Worm (Caenorhabditis elegans) whole organism, L4 larva: ENCODE measurements around the gene trcs-1.

ENCODE experiments used
- F44E2.7 ChIP-seq: fragments of 200-800 bp; sonication (Bioruptor generic); IDR thresholded peaks from 2 replicates; pipeline ENCODE4 v2.1.2; 2022; ENCODE audit warnings: missing genetic modification characterization, missing compliant biosample characterization
- R02D3.7 ChIP-seq: fragments of 150-350 bp; sonication (generic microtip); optimal IDR thresholded peaks from 3 replicates; lab custom pipeline; 2014; ENCODE audit warnings: missing biosample characterization, missing genetic modification characterization
- ZK337.2 ChIP-seq: fragments of 200-800 bp; sonication (Bioruptor generic); IDR thresholded peaks from 2 replicates; pipeline ENCODE4 v1.3.6; 2022; ENCODE audit warnings: missing genetic modification reagents, missing genetic modification characterization, missing compliant biosample characterization
- arid-1 ChIP-seq: fragments of 200-800 bp; sonication (Bioruptor generic); conservative IDR thresholded peaks from 2 replicates; pipeline ENCODE4 v1.3.6; 2022; ENCODE audit warnings: missing genetic modification reagents, missing genetic modification characterization, missing compliant biosample characterization
- ceh-62 ChIP-seq: sonication (generic microtip); optimal IDR thresholded peaks from 2 replicates; lab custom pipeline; 2017; ENCODE audit warnings: missing biosample characterization, missing genetic modification characterization
- ceh-82 ChIP-seq: sonication (generic microtip); optimal IDR thresholded peaks from 2 replicates; lab custom pipeline; 2017; ENCODE audit warnings: missing biosample characterization, missing genetic modification characterization
- ces-1 ChIP-seq: fragments of 150-350 bp; sonication (generic microtip); optimal IDR thresholded peaks from 4 replicates; lab custom pipeline; 2014; ENCODE audit warnings: missing biosample characterization, missing genetic modification reagents, missing genetic modification characterization
- ctbp-1 ChIP-seq: fragments of 200-800 bp; sonication (Bioruptor generic); IDR thresholded peaks from 2 replicates; pipeline ENCODE4 v1.3.6; 2022; ENCODE audit warnings: missing genetic modification reagents, missing genetic modification characterization, missing compliant biosample characterization
- daf-12 ChIP-seq: fragments of 150-350 bp; optimal IDR thresholded peaks from 2 replicates; lab custom pipeline; 2014; ENCODE audit warnings: missing biosample characterization, missing genetic modification reagents, missing genetic modification characterization
- daf-16 ChIP-seq, 3 experiments: sonication (generic microtip); optimal IDR thresholded peaks; 2 replicates each; lab custom pipeline; 2016 to 2017; ENCODE audit warnings: missing genetic modification characterization in 3 of 3, missing genetic modification reagents in 3 of 3, mild to moderate bottlenecking in 2 of 3, missing compliant biosample characterization in 2 of 3, missing biosample characterization in 1 of 3, moderate library complexity in 1 of 3
- daf-19 ChIP-seq: fragments of 200-800 bp; sonication (Bioruptor generic); conservative IDR thresholded peaks from 2 replicates; pipeline ENCODE4 v1.3.6; 2022; ENCODE audit warnings: missing genetic modification characterization, missing compliant biosample characterization
- daf-8 ChIP-seq: fragments of 200-800 bp; sonication (Bioruptor generic); IDR thresholded peaks from 2 replicates; pipeline ENCODE4 v1.3.6; 2022; ENCODE audit warnings: missing genetic modification characterization, missing compliant biosample characterization
- dmd-6 ChIP-seq: fragments of 200-800 bp; sonication (Bioruptor generic); IDR thresholded peaks from 2 replicates; pipeline ENCODE4 v1.3.6; 2022; ENCODE audit warnings: missing genetic modification reagents, missing genetic modification characterization, missing compliant biosample characterization
- dmd-8 ChIP-seq: fragments of 200-800 bp; sonication (Bioruptor generic); IDR thresholded peaks from 2 replicates; pipeline ENCODE4 v1.3.6; 2022; ENCODE audit warnings: missing genetic modification characterization, missing compliant biosample characterization
- dpl-1 ChIP-seq: fragments of 150-350 bp; optimal IDR thresholded peaks from 2 replicates; lab custom pipeline; 2014; ENCODE audit warnings: missing biosample characterization, missing genetic modification reagents, missing genetic modification characterization
- hlh-11 ChIP-seq: fragments of 200-800 bp; sonication (Bioruptor generic); optimal IDR thresholded peaks from 2 replicates; lab custom pipeline; 2018; ENCODE audit warnings: mild to moderate bottlenecking, missing genetic modification characterization, missing compliant biosample characterization
- lim-7 ChIP-seq: fragments of 200-800 bp; sonication (Bioruptor generic); IDR thresholded peaks from 2 replicates; pipeline ENCODE4 v1.3.6; 2022; ENCODE audit warnings: missing genetic modification characterization, missing compliant biosample characterization
- lin-13 ChIP-seq: fragments of 150-350 bp; optimal IDR thresholded peaks from 2 replicates; lab custom pipeline; 2014; ENCODE audit warnings: missing biosample characterization, missing genetic modification reagents, missing genetic modification characterization
- lin-38 ChIP-seq: fragments of 200-800 bp; sonication (Bioruptor generic); IDR thresholded peaks from 2 replicates; pipeline ENCODE4 v1.3.6; 2022; ENCODE audit warnings: missing genetic modification reagents, missing genetic modification characterization, missing compliant biosample characterization
- lir-3 ChIP-seq: sonication (generic microtip); optimal IDR thresholded peaks from 2 replicates; lab custom pipeline; 2016; ENCODE audit warnings: mild to moderate bottlenecking, missing genetic modification characterization, missing compliant biosample characterization
- lsy-2 ChIP-seq, 2 experiments: fragments of 150-350 bp in 1 of 2; sonication (generic microtip) in 1 of 2; optimal IDR thresholded peaks; 2 replicates each; lab custom pipeline; 2014 to 2017; ENCODE audit warnings: missing biosample characterization in 2 of 2, missing genetic modification characterization in 2 of 2
- madf-9 ChIP-seq: fragments of 200-800 bp; sonication (Bioruptor generic); conservative IDR thresholded peaks from 2 replicates; pipeline ENCODE4 v1.3.6; 2022; ENCODE audit warnings: missing genetic modification reagents, missing genetic modification characterization, missing compliant biosample characterization
- mdt-29 ChIP-seq: fragments of 200-800 bp; sonication (Bioruptor generic); IDR thresholded peaks from 2 replicates; pipeline ENCODE4 v1.3.6; 2022; ENCODE audit warnings: missing genetic modification reagents, missing genetic modification characterization, missing compliant biosample characterization
- mxl-2 ChIP-seq: fragments of 200-800 bp; sonication (Bioruptor generic); conservative IDR thresholded peaks from 2 replicates; pipeline ENCODE4 v1.3.6; 2022; ENCODE audit warnings: missing genetic modification reagents, missing genetic modification characterization, missing compliant biosample characterization
- nhr-102 ChIP-seq: sonication (generic microtip); optimal IDR thresholded peaks from 2 replicates; lab custom pipeline; 2016; ENCODE audit warnings: mild to moderate bottlenecking, missing genetic modification characterization, moderate library complexity, missing compliant biosample characterization
- nhr-237 ChIP-seq: sonication (generic microtip); optimal IDR thresholded peaks from 2 replicates; lab custom pipeline; 2017; ENCODE audit warnings: missing biosample characterization, missing genetic modification characterization
- nhr-25 ChIP-seq: sonication (generic microtip); optimal IDR thresholded peaks from 2 replicates; lab custom pipeline; 2017; ENCODE audit warnings: missing genetic modification characterization, mild to moderate bottlenecking, missing compliant biosample characterization, antibody characterized with exemption, moderate library complexity, borderline replicate concordance; ENCODE audit not compliant: insufficient read depth
- nhr-41 ChIP-seq: fragments of 200-800 bp; sonication (Bioruptor generic); IDR thresholded peaks from 2 replicates; pipeline ENCODE4 v1.3.6; 2022; ENCODE audit warnings: missing genetic modification reagents, missing genetic modification characterization, missing compliant biosample characterization
- nhr-42 ChIP-seq: fragments of 200-800 bp; sonication (Bioruptor generic); IDR thresholded peaks from 2 replicates; pipeline ENCODE4 v1.3.6; 2022; ENCODE audit warnings: missing genetic modification characterization, missing compliant biosample characterization
- nhr-76 ChIP-seq: fragments of 150-350 bp; optimal IDR thresholded peaks from 2 replicates; lab custom pipeline; 2014; ENCODE audit warnings: missing biosample characterization, missing genetic modification characterization
- nhr-77 ChIP-seq: fragments of 150-350 bp; optimal IDR thresholded peaks from 2 replicates; lab custom pipeline; 2014; ENCODE audit warnings: missing biosample characterization, missing genetic modification characterization
- pha-4 ChIP-seq, 2 experiments: fragments of 150-350 bp in 1 of 2; fragments of 200-800 bp in 1 of 2; sonication (Bioruptor generic) in 1 of 2; IDR thresholded peaks in 1 of 2; optimal IDR thresholded peaks in 1 of 2; 2 replicates each; pipeline versions ENCODE4 v1.3.6 to Lab custom; 2014 to 2022; ENCODE audit warnings: missing genetic modification characterization in 2 of 2, missing genetic modification reagents in 2 of 2, missing biosample characterization in 1 of 2, missing compliant biosample characterization in 1 of 2
- php-3 ChIP-seq: fragments of 200-800 bp; sonication (Bioruptor generic); IDR thresholded peaks from 2 replicates; pipeline ENCODE4 v1.3.6; 2022; ENCODE audit warnings: missing genetic modification reagents, missing genetic modification characterization, missing compliant biosample characterization
- saeg-2 ChIP-seq: fragments of 200-800 bp; sonication (Bioruptor generic); IDR thresholded peaks from 2 replicates; pipeline ENCODE4 v1.3.6; 2022; ENCODE audit warnings: missing genetic modification reagents, missing genetic modification characterization, missing compliant biosample characterization
- set-16 ChIP-seq: fragments of 200-800 bp; sonication (Bioruptor generic); IDR thresholded peaks from 2 replicates; pipeline ENCODE4 v1.3.6; 2022; ENCODE audit warnings: missing genetic modification reagents, missing genetic modification characterization, missing compliant biosample characterization
- snpc-1.2 ChIP-seq: fragments of 200-800 bp; sonication (Bioruptor generic); IDR thresholded peaks from 2 replicates; pipeline ENCODE4 v1.3.6; 2022; ENCODE audit warnings: missing genetic modification reagents, missing genetic modification characterization, missing compliant biosample characterization
- tag-97 ChIP-seq: fragments of 200-800 bp; sonication (Bioruptor generic); IDR thresholded peaks from 2 replicates; pipeline ENCODE4 v1.3.6; 2022; ENCODE audit warnings: missing genetic modification characterization, missing compliant biosample characterization
- tra-1 ChIP-seq: fragments of 200-800 bp; sonication (Bioruptor generic); IDR thresholded peaks from 2 replicates; pipeline ENCODE4 v1.3.6; 2022; ENCODE audit warnings: missing genetic modification reagents, missing genetic modification characterization, missing compliant biosample characterization
- unc-130 ChIP-seq: sonication (generic microtip); optimal IDR thresholded peaks from 2 replicates; lab custom pipeline; 2016; ENCODE audit warnings: missing genetic modification reagents, missing genetic modification characterization, missing compliant biosample characterization
- zip-2 ChIP-seq: fragments of 150-350 bp; optimal IDR thresholded peaks from 2 replicates; lab custom pipeline; 2014; ENCODE audit warnings: missing biosample characterization, missing genetic modification characterization

Gene trcs-1

ce11 chrIV:9624977-9625376, 36.3 kb upstream of the trcs-1 start, which contains the start of gene W09C2.10:
Gene W09C2.10, minus strand, starts transcription at chrIV:9625077.
- TF ChIP-seq R02D3.7 (tag; lab: Kevin White, UChicago): no peak
- no peak for TF ChIP-seq ceh-62 (tag; lab: Kevin White, UChicago)
- TF ChIP-seq dpl-1 (GFP tag; lab: Kevin White, UChicago): no peak
- TF ChIP-seq daf-12: no peak
- no peak for TF ChIP-seq daf-16 (GFP tag; optimal IDR thresholded peaks at IDR 0.05; lab: Kevin White, UChicago)
- no peak for TF ChIP-seq daf-16 (tag; optimal IDR thresholded peaks at IDR 0.05; lab: Kevin White, UChicago)
- no peak for TF ChIP-seq lim-7 (GFP tag; lab: Robert Waterston, UW)
- no peak for TF ChIP-seq arid-1 (GFP tag; lab: Robert Waterston, UW)
- no peak for TF ChIP-seq dmd-8 (GFP tag; lab: Robert Waterston, UW)
- no peak for TF ChIP-seq daf-19 (GFP tag; lab: Robert Waterston, UW)
- TF ChIP-seq dmd-6 (GFP tag; lab: Robert Waterston, UW): no peak
- no peak for TF ChIP-seq nhr-25 (tag; lab: Kevin White, UChicago)
- TF ChIP-seq tag-97 (GFP tag; lab: Robert Waterston, UW): no peak
- no peak for TF ChIP-seq nhr-77 (tag; lab: Kevin White, UChicago)
- no peak for TF ChIP-seq mxl-2 (GFP tag; lab: Robert Waterston, UW)
- TF ChIP-seq ZK337.2: no peak

- TF ChIP-seq pha-4 (GFP tag; IDR thresholded peaks at IDR 0.05; lab: Robert Waterston, UW) (no peak), pha-4 (tag; optimal IDR thresholded peaks at IDR 0.05; lab: Kevin White, UChicago) (no peak), nhr-76 (tag; lab: Kevin White, UChicago) (no peak), madf-9 (GFP tag; lab: Robert Waterston, UW) (no peak), php-3 (no peak), saeg-2 (no peak), mdt-29 (GFP tag; lab: Robert Waterston, UW) (no peak), nhr-41 (GFP tag; lab: Robert Waterston, UW) (no peak), F44E2.7 (no peak), ctbp-1 (GFP tag; lab: Robert Waterston, UW) (no peak), lir-3 (tag; lab: Kevin White, UChicago) (no peak), ceh-82 (tag; lab: Kevin White, UChicago) (no peak), snpc-1.2 (no peak), unc-130 (no peak), ces-1 (GFP tag; lab: Kevin White, UChicago) (no peak)
Measured at ce11 chrIV:9624275-9624674, 35.6 kb upstream of the trcs-1 start, which contains the start of gene W09C2.8. Gene W09C2.8, minus strand, starts transcription at chrIV:9624375.

- TF ChIP-seq hlh-11 (no peak), set-16 (GFP tag; lab: Robert Waterston, UW) (no peak), daf-19 (GFP tag; lab: Robert Waterston, UW) (no peak), nhr-42 (GFP tag; lab: Robert Waterston, UW) (no peak), zip-2 (no peak), dmd-8 (GFP tag; lab: Robert Waterston, UW) (no peak), daf-8 (GFP tag; lab: Robert Waterston, UW) (no peak), lin-13 (GFP tag; lab: Kevin White, UChicago) (no peak), nhr-237 (tag; lab: Kevin White, UChicago) (no peak), tra-1 (no peak), lin-38 (no peak), dmd-6 (GFP tag; lab: Robert Waterston, UW) (no peak), lsy-2 (tag; optimal IDR thresholded peaks at IDR 0.05; lab: Kevin White, UChicago) (no peak), dpl-1 (GFP tag; lab: Kevin White, UChicago) (no peak), nhr-102 (tag; lab: Kevin White, UChicago) (no peak), nhr-76 (tag; lab: Kevin White, UChicago) (no peak)
- TF ChIP-seq, all 104 proteins: peak for 0
Measured at ce11 chrIV:9623269-9623668, 34.6 kb upstream of the trcs-1 start, which contains the start of gene W09C2.9. Gene W09C2.9, minus strand, starts transcription at chrIV:9623369.
